Worm (Caenorhabditis elegans) whole organism, L4 larva: ENCODE measurements around the gene ZK617.26.

ENCODE experiments used
- F37D6.2 ChIP-seq: sonication (generic microtip); optimal IDR thresholded peaks from 2 replicates; lab custom pipeline; 2016; ENCODE audit warnings: mild to moderate bottlenecking, missing genetic modification characterization, missing compliant biosample characterization
- F49E8.2 ChIP-seq: sonication (generic microtip); optimal IDR thresholded peaks from 2 replicates; lab custom pipeline; 2016; ENCODE audit warnings: missing compliant biosample characterization, mild to moderate bottlenecking, missing genetic modification characterization, borderline replicate concordance
- R02D3.7 ChIP-seq: fragments of 150-350 bp; sonication (generic microtip); optimal IDR thresholded peaks from 3 replicates; lab custom pipeline; 2014; ENCODE audit warnings: missing biosample characterization, missing genetic modification characterization
- Y5F2A.4 ChIP-seq: fragments of 200-800 bp; sonication (Bioruptor generic); optimal IDR thresholded peaks from 2 replicates; lab custom pipeline; 2018; ENCODE audit warnings: mild to moderate bottlenecking, missing genetic modification characterization, missing compliant biosample characterization
- Y75B8A.6 ChIP-seq: fragments of 200-800 bp; sonication (Bioruptor generic); IDR thresholded peaks from 2 replicates; pipeline ENCODE4 v1.3.6; 2022; ENCODE audit warnings: missing genetic modification reagents, missing genetic modification characterization, missing compliant biosample characterization
- ZK337.2 ChIP-seq: fragments of 200-800 bp; sonication (Bioruptor generic); IDR thresholded peaks from 2 replicates; pipeline ENCODE4 v1.3.6; 2022; ENCODE audit warnings: missing genetic modification reagents, missing genetic modification characterization, missing compliant biosample characterization
- aha-1 ChIP-seq: fragments of 150-350 bp; peaks from one replicate; lab custom pipeline; 2014; ENCODE audit warnings: missing biosample characterization, missing genetic modification characterization
- aly-2 ChIP-seq: sonication (generic microtip); optimal IDR thresholded peaks from 2 replicates; lab custom pipeline; 2018; ENCODE audit warnings: missing biosample characterization, missing genetic modification characterization
- ama-1 ChIP-seq: fragments of 150-350 bp; optimal IDR thresholded peaks from 2 replicates; lab custom pipeline; 2014; ENCODE audit warnings: inconsistent platforms, mixed read lengths
- ceh-32 ChIP-seq: sonication (generic microtip); optimal IDR thresholded peaks from 2 replicates; lab custom pipeline; 2016; ENCODE audit warnings: mild to moderate bottlenecking, missing genetic modification characterization, missing compliant biosample characterization; ENCODE audit not compliant: poor library complexity
- ceh-62 ChIP-seq: sonication (generic microtip); optimal IDR thresholded peaks from 2 replicates; lab custom pipeline; 2017; ENCODE audit warnings: missing biosample characterization, missing genetic modification characterization
- ceh-82 ChIP-seq: sonication (generic microtip); optimal IDR thresholded peaks from 2 replicates; lab custom pipeline; 2017; ENCODE audit warnings: missing biosample characterization, missing genetic modification characterization
- ces-1 ChIP-seq: fragments of 150-350 bp; sonication (generic microtip); optimal IDR thresholded peaks from 4 replicates; lab custom pipeline; 2014; ENCODE audit warnings: missing biosample characterization, missing genetic modification reagents, missing genetic modification characterization
- dmd-6 ChIP-seq: fragments of 200-800 bp; sonication (Bioruptor generic); IDR thresholded peaks from 2 replicates; pipeline ENCODE4 v1.3.6; 2022; ENCODE audit warnings: missing genetic modification reagents, missing genetic modification characterization, missing compliant biosample characterization
- dmd-8 ChIP-seq: fragments of 200-800 bp; sonication (Bioruptor generic); IDR thresholded peaks from 2 replicates; pipeline ENCODE4 v1.3.6; 2022; ENCODE audit warnings: missing genetic modification characterization, missing compliant biosample characterization
- duxl-1 ChIP-seq: sonication (generic microtip); optimal IDR thresholded peaks from 2 replicates; lab custom pipeline; 2016; ENCODE audit warnings: mild to moderate bottlenecking, missing genetic modification characterization, moderate library complexity, missing compliant biosample characterization; ENCODE audit not compliant: poor library complexity
- fkh-10 ChIP-seq: fragments of 150-350 bp; optimal IDR thresholded peaks from 2 replicates; lab custom pipeline; 2014; ENCODE audit warnings: missing biosample characterization, missing genetic modification reagents, missing genetic modification characterization
- hif-1 ChIP-seq, 2 experiments: sonication (generic microtip); optimal IDR thresholded peaks; 2 replicates each; lab custom pipeline; 2016 to 2017; ENCODE audit warnings: missing compliant biosample characterization in 2 of 2, missing genetic modification characterization in 2 of 2, missing genetic modification reagents in 2 of 2, missing genotype in 2 of 2, mild to moderate bottlenecking in 1 of 2
- hlh-11 ChIP-seq: fragments of 200-800 bp; sonication (Bioruptor generic); optimal IDR thresholded peaks from 2 replicates; lab custom pipeline; 2018; ENCODE audit warnings: mild to moderate bottlenecking, missing genetic modification characterization, missing compliant biosample characterization
- lin-15B ChIP-seq: fragments of 150-350 bp; sonication (generic microtip); optimal IDR thresholded peaks from 3 replicates; lab custom pipeline; 2014; ENCODE audit warnings: missing biosample characterization, missing genetic modification characterization
- lin-38 ChIP-seq: fragments of 200-800 bp; sonication (Bioruptor generic); IDR thresholded peaks from 2 replicates; pipeline ENCODE4 v1.3.6; 2022; ENCODE audit warnings: missing genetic modification reagents, missing genetic modification characterization, missing compliant biosample characterization
- lir-3 ChIP-seq: sonication (generic microtip); optimal IDR thresholded peaks from 2 replicates; lab custom pipeline; 2016; ENCODE audit warnings: mild to moderate bottlenecking, missing genetic modification characterization, missing compliant biosample characterization
- lsy-2 ChIP-seq, 2 experiments: fragments of 150-350 bp in 1 of 2; sonication (generic microtip) in 1 of 2; optimal IDR thresholded peaks; 2 replicates each; lab custom pipeline; 2014 to 2017; ENCODE audit warnings: missing biosample characterization in 2 of 2, missing genetic modification characterization in 2 of 2
- madf-9 ChIP-seq: fragments of 200-800 bp; sonication (Bioruptor generic); conservative IDR thresholded peaks from 2 replicates; pipeline ENCODE4 v1.3.6; 2022; ENCODE audit warnings: missing genetic modification reagents, missing genetic modification characterization, missing compliant biosample characterization
- mxl-3 ChIP-seq: fragments of 200-800 bp; sonication (Bioruptor generic); optimal IDR thresholded peaks from 2 replicates; lab custom pipeline; 2018; ENCODE audit warnings: mild to moderate bottlenecking, missing genetic modification characterization, missing compliant biosample characterization
- nhr-10 ChIP-seq: fragments of 150-350 bp; optimal IDR thresholded peaks from 2 replicates; lab custom pipeline; 2014; ENCODE audit warnings: missing biosample characterization, missing genetic modification characterization
- nhr-11 ChIP-seq: fragments of 150-350 bp; optimal IDR thresholded peaks from 2 replicates; lab custom pipeline; 2014; ENCODE audit warnings: missing biosample characterization, missing genetic modification characterization
- nhr-237 ChIP-seq: sonication (generic microtip); optimal IDR thresholded peaks from 2 replicates; lab custom pipeline; 2017; ENCODE audit warnings: missing biosample characterization, missing genetic modification characterization
- nhr-42 ChIP-seq: fragments of 200-800 bp; sonication (Bioruptor generic); IDR thresholded peaks from 2 replicates; pipeline ENCODE4 v1.3.6; 2022; ENCODE audit warnings: missing genetic modification characterization, missing compliant biosample characterization
- nhr-76 ChIP-seq: fragments of 150-350 bp; optimal IDR thresholded peaks from 2 replicates; lab custom pipeline; 2014; ENCODE audit warnings: missing biosample characterization, missing genetic modification characterization
- php-3 ChIP-seq: fragments of 200-800 bp; sonication (Bioruptor generic); IDR thresholded peaks from 2 replicates; pipeline ENCODE4 v1.3.6; 2022; ENCODE audit warnings: missing genetic modification reagents, missing genetic modification characterization, missing compliant biosample characterization
- pqm-1 ChIP-seq: sonication (generic microtip); optimal IDR thresholded peaks from 2 replicates; lab custom pipeline; 2017; ENCODE audit warnings: missing biosample characterization, missing genetic modification characterization
- saeg-2 ChIP-seq: fragments of 200-800 bp; sonication (Bioruptor generic); IDR thresholded peaks from 2 replicates; pipeline ENCODE4 v1.3.6; 2022; ENCODE audit warnings: missing genetic modification reagents, missing genetic modification characterization, missing compliant biosample characterization
- sdz-12 ChIP-seq: fragments of 200-800 bp; sonication (Bioruptor generic); optimal IDR thresholded peaks from 2 replicates; lab custom pipeline; 2018; ENCODE audit warnings: mild to moderate bottlenecking, missing genetic modification characterization, missing compliant biosample characterization
- skn-1 ChIP-seq: fragments of 150-350 bp; optimal IDR thresholded peaks from 2 replicates; lab custom pipeline; 2014; ENCODE audit warnings: missing biosample characterization, missing genetic modification characterization
- unc-62 ChIP-seq, 3 experiments: fragments of 150-350 bp in 1 of 3; sonication (generic microtip); optimal IDR thresholded peaks in 2 of 3; peaks in 1 of 3; 1 replicate in 1 of 3; 2 replicates in 2 of 3; lab custom pipeline; 2014 to 2017; ENCODE audit warnings: missing biosample characterization in 3 of 3, missing genetic modification characterization in 3 of 3, missing genetic modification reagents in 3 of 3, missing genotype in 1 of 3
- zag-1 ChIP-seq: fragments of 150-350 bp; optimal IDR thresholded peaks from 2 replicates; lab custom pipeline; 2014; ENCODE audit warnings: missing biosample characterization, missing genetic modification characterization
- zfp-3 ChIP-seq: fragments of 200-800 bp; sonication (Bioruptor generic); conservative IDR thresholded peaks from 2 replicates; pipeline ENCODE4 v1.3.6; 2022; ENCODE audit warnings: missing genetic modification reagents, missing genetic modification characterization, missing compliant biosample characterization
- ztf-11 ChIP-seq: fragments of 150-350 bp; optimal IDR thresholded peaks from 2 replicates; lab custom pipeline; 2014; ENCODE audit warnings: missing biosample characterization, missing genetic modification characterization

ZK617.26 gene

ce11 chrIV:12005090-12005770, 5.5 kb downstream of the ZK617.26 start (continued):
- TF ChIP-seq ztf-11 (tag; lab: Kevin White, UChicago) = no peak
- 0 out of 2 replicates have a peak, but pooled peaks have one; percentile 13 for TF ChIP-seq dmd-8 (GFP tag; lab: Robert Waterston, UW)
- TF ChIP-seq sdz-12 (GFP tag; lab: Kevin White, UChicago) = no peak
- no peak for TF ChIP-seq nhr-76 (tag; lab: Kevin White, UChicago)
- peak; percentile 32; the same call in 1 of the 2 replicates for TF ChIP-seq dmd-6 (GFP tag; lab: Robert Waterston, UW)
- TF ChIP-seq hif-1 (tag; optimal IDR thresholded peaks at IDR 0.05; lab: Kevin White, UChicago) = no peak
- TF ChIP-seq pqm-1 (tag; lab: Kevin White, UChicago) = no peak
- no peak for TF ChIP-seq ceh-82 (tag; lab: Kevin White, UChicago)
- no peak for TF ChIP-seq lsy-2 (tag; optimal IDR thresholded peaks at IDR 0.05; lab: Kevin White, UChicago)
- peak; percentile 11 for TF ChIP-seq F49E8.2 (tag; lab: Kevin White, UChicago)
- TF ChIP-seq unc-62 (GFP tag; optimal IDR thresholded peaks at IDR 0.05 in 1 of 2; lab: Kevin White, UChicago) = peak in 1 of 2 experiments; percentile 90
- TF ChIP-seq unc-62 (tag; optimal IDR thresholded peaks at IDR 0.05; lab: Kevin White, UChicago) = no peak
- no peak for TF ChIP-seq lin-15B
- TF ChIP-seq Y5F2A.4 (GFP tag; lab: Kevin White, UChicago) = no peak
- TF ChIP-seq nhr-237 (tag; lab: Kevin White, UChicago) = no peak
- no peak for TF ChIP-seq F37D6.2

ce11 chrIV:11986407-11986806, 24.4 kb downstream of the ZK617.26 start:
- TF ChIP-seq aly-2 (no peak), lir-3 (tag; lab: Kevin White, UChicago) (no peak), aha-1 (peak; percentile 68), unc-62 (GFP tag; optimal IDR thresholded peaks at IDR 0.05 in 1 of 2; lab: Kevin White, UChicago) (peak in 1 of 2 experiments; percentile 84), unc-62 (tag; optimal IDR thresholded peaks at IDR 0.05; lab: Kevin White, UChicago) (no peak), php-3 (GFP tag; lab: Robert Waterston, UW) (0 out of 2 replicates have a peak, but pooled peaks have one; percentile 14), lin-38 (GFP tag; lab: Robert Waterston, UW) (no peak)
- TF ChIP-seq, all 104 proteins: peak for 3

ce11 chrIV:11970171-11970570, 40.6 kb downstream of the ZK617.26 start, which contains the start of gene ZK829.9:
ZK829.9 (plus strand) TSS chrIV:11970534.
- TF ChIP-seq F37D6.2 (no peak), saeg-2 (GFP tag; lab: Robert Waterston, UW) (no peak)

- TF ChIP-seq R02D3.7 = no peak
- TF ChIP-seq Y75B8A.6 (GFP tag; lab: Robert Waterston, UW) = no peak
- peak; percentile 55 for TF ChIP-seq nhr-11
- peak in 1 of 2 experiments; percentile 33 for TF ChIP-seq unc-62 (GFP tag; optimal IDR thresholded peaks at IDR 0.05 in 1 of 2; lab: Kevin White, UChicago)
- no peak for TF ChIP-seq unc-62 (tag; optimal IDR thresholded peaks at IDR 0.05; lab: Kevin White, UChicago)
- TF ChIP-seq nhr-76 (tag; lab: Kevin White, UChicago) = no peak
- TF ChIP-seq nhr-10 = no peak
- no peak for TF ChIP-seq dmd-6 (GFP tag; lab: Robert Waterston, UW)
- TF ChIP-seq ceh-32 = no peak
Measured at ce11 chrIV:11965327-11965726, 45.4 kb downstream of the ZK617.26 start, which contains the start of gene srj-1. srj-1 (minus strand) TSS chrIV:11965427.

- TF ChIP-seq zag-1 (tag; lab: Kevin White, UChicago) (no peak), ama-1 (lab: Kevin White, UChicago) (no peak), lin-15B (no peak), ZK337.2 (GFP tag; lab: Robert Waterston, UW) (no peak), hlh-11 (peak; percentile 54), ces-1 (GFP tag; lab: Kevin White, UChicago) (no peak), mxl-3 (GFP tag; lab: Kevin White, UChicago) (no peak), skn-1 (no peak), zfp-3 (GFP tag; lab: Robert Waterston, UW) (no peak), fkh-10 (GFP tag; lab: Kevin White, UChicago) (peak; percentile 41), lsy-2 (tag; optimal IDR thresholded peaks at IDR 0.05; lab: Kevin White, UChicago) (peak in 1 of 2 experiments; percentile 86), duxl-1 (no peak), nhr-237 (tag; lab: Kevin White, UChicago) (no peak), madf-9 (GFP tag; lab: Robert Waterston, UW) (no peak), nhr-42 (GFP tag; lab: Robert Waterston, UW) (no peak), Y5F2A.4 (GFP tag; lab: Kevin White, UChicago) (no peak), ceh-62 (tag; lab: Kevin White, UChicago) (no peak), pqm-1 (tag; lab: Kevin White, UChicago) (no peak)
Measured at ce11 chrIV:11961485-11962255, 49.1 kb downstream of the ZK617.26 start, which contains the start of gene ZK829.7. ZK829.7 (minus strand) TSS chrIV:11961535.
